Fruit fly (Drosophila melanogaster) whole organism, embryonic: ENCODE data around the gene Cubn.

Experiments used
- CG11247 ChIP-seq: fragments of 200-800 bp; sonication (Bioruptor generic); IDR thresholded peaks from 2 replicates; pipeline ENCODE4 v1.3.6; 2022; ENCODE audit warnings: missing biosample characterization, missing genetic modification characterization
- CG11504 ChIP-seq: fragments of 200-800 bp; sonication (Bioruptor generic); optimal IDR thresholded peaks from 3 replicates; lab custom pipeline; 2019; ENCODE audit warnings: missing biosample characterization, mild to moderate bottlenecking, missing genetic modification characterization, moderate library complexity
- CG11723 ChIP-seq: fragments of 200-800 bp; sonication (Bioruptor generic); optimal IDR thresholded peaks from 2 replicates; lab custom pipeline; 2017; ENCODE audit warnings: missing biosample characterization, mild to moderate bottlenecking, missing genetic modification characterization
- CG12236 ChIP-seq: fragments of 200-800 bp; sonication (Bioruptor generic); optimal IDR thresholded peaks from 2 replicates; lab custom pipeline; 2016; ENCODE audit warnings: missing biosample characterization, missing genetic modification characterization
- CG13296 ChIP-seq: fragments of 200-800 bp; sonication (Bioruptor generic); optimal IDR thresholded peaks from 3 replicates; lab custom pipeline; 2018; ENCODE audit warnings: missing biosample characterization, mild to moderate bottlenecking, missing genetic modification characterization
- CG13424 ChIP-seq: fragments of 200-800 bp; sonication (Bioruptor generic); optimal IDR thresholded peaks from 2 replicates; lab custom pipeline; 2019; ENCODE audit warnings: missing biosample characterization, mild to moderate bottlenecking, missing genetic modification characterization, moderate library complexity
- CG1529 ChIP-seq: fragments of 200-800 bp; sonication (Bioruptor generic); optimal IDR thresholded peaks from 3 replicates; lab custom pipeline; 2018; ENCODE audit warnings: missing biosample characterization, missing genetic modification characterization
- CG1602 ChIP-seq: fragments of 200-800 bp; sonication (Bioruptor generic); optimal IDR thresholded peaks from 3 replicates; lab custom pipeline; 2016; ENCODE audit warnings: missing biosample characterization, missing genetic modification characterization
- CG17359 ChIP-seq: fragments of 200-800 bp; sonication (Bioruptor generic); optimal IDR thresholded peaks from 3 replicates; lab custom pipeline; 2018; ENCODE audit warnings: missing biosample characterization, mild to moderate bottlenecking, missing genetic modification characterization, moderate library complexity
- CG17612 ChIP-seq: fragments of 200-800 bp; sonication (Bioruptor generic); IDR thresholded peaks from 2 replicates; pipeline ENCODE4 v1.3.6; 2022; ENCODE audit warnings: missing biosample characterization, missing genetic modification characterization
- CG1832 ChIP-seq: fragments of 200-800 bp; sonication (Bioruptor generic); optimal IDR thresholded peaks from 2 replicates; lab custom pipeline; 2017; ENCODE audit warnings: missing biosample characterization, mild to moderate bottlenecking, missing genetic modification characterization, inconsistent platforms
- CG2120 ChIP-seq: fragments of 200-800 bp; sonication (Bioruptor generic); optimal IDR thresholded peaks from 3 replicates; lab custom pipeline; 2016; ENCODE audit warnings: missing biosample characterization, missing genetic modification characterization
- CG3281 ChIP-seq: fragments of 200-800 bp; sonication (Bioruptor generic); optimal IDR thresholded peaks from 3 replicates; lab custom pipeline; 2017; ENCODE audit warnings: missing biosample characterization, mild to moderate bottlenecking, missing genetic modification characterization
- CG3847 ChIP-seq: fragments of 200-800 bp; sonication (Bioruptor generic); IDR thresholded peaks from 2 replicates; pipeline ENCODE4 v1.3.6; 2022; ENCODE audit warnings: missing biosample characterization, missing genetic modification characterization
- CG5245 ChIP-seq: fragments of 200-800 bp; sonication (Bioruptor generic); optimal IDR thresholded peaks from 3 replicates; lab custom pipeline; 2016; ENCODE audit warnings: missing biosample characterization, missing genetic modification characterization
- CG7372 ChIP-seq: fragments of 200-800 bp; sonication (Bioruptor generic); IDR thresholded peaks from 2 replicates; pipeline ENCODE4 v1.3.6; 2022; ENCODE audit warnings: missing biosample characterization, missing genetic modification characterization
- CG9727 ChIP-seq: fragments of 200-800 bp; sonication (Bioruptor generic); optimal IDR thresholded peaks from 3 replicates; lab custom pipeline; 2017; ENCODE audit warnings: missing biosample characterization, mild to moderate bottlenecking, missing genetic modification characterization
- CG9932 ChIP-seq: fragments of 200-800 bp; sonication (Bioruptor generic); IDR thresholded peaks from 2 replicates; pipeline ENCODE4 v1.3.6; 2022; ENCODE audit warnings: missing biosample characterization, missing genetic modification characterization
- Camta ChIP-seq: fragments of 200-800 bp; sonication (Bioruptor generic); optimal IDR thresholded peaks from 2 replicates; lab custom pipeline; 2016; ENCODE audit warnings: missing biosample characterization, missing genetic modification characterization
- D19A ChIP-seq: fragments of 200-800 bp; optimal IDR thresholded peaks from 3 replicates; lab custom pipeline; 2019; ENCODE audit warnings: missing biosample characterization, mild to moderate bottlenecking, missing genetic modification characterization, moderate library complexity
- Dp ChIP-seq: fragments of 200-800 bp; sonication (Bioruptor generic); optimal IDR thresholded peaks from 2 replicates; lab custom pipeline; 2018; ENCODE audit warnings: missing biosample characterization, mild to moderate bottlenecking, missing genetic modification characterization, moderate library complexity
- Hr51 ChIP-seq, 2 experiments: fragments of 200-800 bp; sonication (Bioruptor generic); optimal IDR thresholded peaks; 2 replicates in 1 of 2; 3 replicates in 1 of 2; lab custom pipeline; 2016 to 2018; ENCODE audit warnings: missing biosample characterization in 2 of 2, missing genetic modification characterization in 2 of 2, mild to moderate bottlenecking in 1 of 2, moderate library complexity in 1 of 2
- Hsf ChIP-seq: fragments of 200-800 bp; sonication (Bioruptor generic); optimal IDR thresholded peaks from 3 replicates; lab custom pipeline; 2016; ENCODE audit warnings: missing biosample characterization, missing genetic modification characterization
- Med ChIP-seq: fragments of 200-800 bp; sonication (Bioruptor generic); peaks from one replicate; lab custom pipeline; 2016; ENCODE audit warnings: missing biosample characterization, missing genetic modification characterization, mild to moderate bottlenecking, inconsistent platforms, moderate library complexity
- Mes4 ChIP-seq: fragments of 200-800 bp; sonication (Bioruptor generic); optimal IDR thresholded peaks from 2 replicates; lab custom pipeline; 2016; ENCODE audit warnings: missing biosample characterization, missing genetic modification characterization
- Myb ChIP-seq: fragments of 200-800 bp; sonication (Bioruptor generic); optimal IDR thresholded peaks from 2 replicates; lab custom pipeline; 2016; ENCODE audit warnings: missing biosample characterization, missing genetic modification characterization
- Scr ChIP-seq: fragments of 200-800 bp; sonication (Bioruptor generic); IDR thresholded peaks from 2 replicates; pipeline ENCODE4 v1.3.6; 2022; ENCODE audit warnings: missing biosample characterization, missing genetic modification characterization; ENCODE audit not compliant: partially characterized antibody
- abd-A ChIP-seq: fragments of 200-800 bp; sonication (Bioruptor generic); optimal IDR thresholded peaks from 3 replicates; lab custom pipeline; 2019; ENCODE audit warnings: missing biosample characterization, mild to moderate bottlenecking, missing genetic modification characterization, moderate library complexity
- ap ChIP-seq: fragments of 200-800 bp; sonication (Bioruptor generic); IDR thresholded peaks from 2 replicates; pipeline ENCODE4 v1.3.6; 2022; ENCODE audit warnings: missing biosample characterization, missing genetic modification characterization
- ash1 ChIP-seq: fragments of 200-800 bp; sonication (Bioruptor generic); optimal IDR thresholded peaks from 2 replicates; lab custom pipeline; 2018; ENCODE audit warnings: missing biosample characterization, mild to moderate bottlenecking, missing genetic modification characterization
- ato ChIP-seq: fragments of 200-800 bp; sonication (Bioruptor generic); IDR thresholded peaks from 2 replicates; pipeline ENCODE4 v1.3.6; 2022; ENCODE audit warnings: missing biosample characterization, missing genetic modification characterization; ENCODE audit not compliant: partially characterized antibody
- bowl ChIP-seq: fragments of 200-800 bp; sonication (Bioruptor generic); IDR thresholded peaks from 2 replicates; pipeline ENCODE4 v1.3.6; 2022; ENCODE audit warnings: missing biosample characterization, missing genetic modification characterization
- btn ChIP-seq: fragments of 200-800 bp; sonication (Bioruptor generic); optimal IDR thresholded peaks from 2 replicates; lab custom pipeline; 2016; ENCODE audit warnings: missing biosample characterization, missing genetic modification characterization
- dati ChIP-seq: fragments of 200-800 bp; sonication (Bioruptor generic); IDR thresholded peaks from 2 replicates; pipeline ENCODE4 v1.3.6; 2022; ENCODE audit warnings: missing biosample characterization, missing genetic modification characterization
- eve ChIP-seq, 2 experiments: fragments of >200 bp; optimal IDR thresholded peaks; 2 replicates each; lab custom pipeline; 2017; ENCODE audit warnings: missing biosample characterization in 2 of 2, missing genetic modification characterization in 2 of 2
- fd3F ChIP-seq: fragments of 200-800 bp; sonication (Bioruptor generic); optimal IDR thresholded peaks from 2 replicates; lab custom pipeline; 2018; ENCODE audit warnings: missing biosample characterization, mild to moderate bottlenecking, missing genetic modification characterization, moderate library complexity
- gem ChIP-seq: fragments of 200-800 bp; sonication (Bioruptor generic); optimal IDR thresholded peaks from 2 replicates; lab custom pipeline; 2019; ENCODE audit warnings: missing biosample characterization, mild to moderate bottlenecking, missing genetic modification characterization, moderate library complexity
- gfzf ChIP-seq: fragments of 200-800 bp; sonication (Bioruptor generic); optimal IDR thresholded peaks from 2 replicates; lab custom pipeline; 2016; ENCODE audit warnings: missing biosample characterization, mild to moderate bottlenecking, missing genetic modification characterization, moderate library complexity
- gro ChIP-seq: fragments of 200-800 bp; sonication (Bioruptor generic); optimal IDR thresholded peaks from 2 replicates; lab custom pipeline; 2016; ENCODE audit warnings: missing biosample characterization, missing genetic modification characterization
- jing ChIP-seq: fragments of 200-800 bp; sonication (Bioruptor generic); optimal IDR thresholded peaks from 2 replicates; lab custom pipeline; 2018; ENCODE audit warnings: missing biosample characterization, mild to moderate bottlenecking, missing genetic modification characterization
- kni ChIP-seq: fragments of 200-800 bp; sonication (Bioruptor generic); optimal IDR thresholded peaks from 3 replicates; lab custom pipeline; 2017; ENCODE audit warnings: mild to moderate bottlenecking, missing biosample characterization, missing genetic modification reagents, missing genetic modification characterization
- lbe ChIP-seq: fragments of 200-800 bp; sonication (Bioruptor generic); optimal IDR thresholded peaks from 2 replicates; lab custom pipeline; 2016; ENCODE audit warnings: missing biosample characterization, mild to moderate bottlenecking, missing genetic modification characterization
- lilli ChIP-seq: fragments of 200-800 bp; sonication (Bioruptor generic); optimal IDR thresholded peaks from 3 replicates; lab custom pipeline; 2016; ENCODE audit warnings: missing biosample characterization, missing genetic modification characterization
- mam ChIP-seq: fragments of 200-800 bp; sonication (Bioruptor generic); optimal IDR thresholded peaks from 3 replicates; lab custom pipeline; 2016; ENCODE audit warnings: missing biosample characterization, missing genetic modification characterization
- mld ChIP-seq: fragments of 200-800 bp; sonication (Bioruptor generic); IDR thresholded peaks from 3 replicates; pipeline ENCODE4 v1.3.6; 2022; ENCODE audit warnings: missing biosample characterization, missing genetic modification characterization; ENCODE audit not compliant: partially characterized antibody
- nau ChIP-seq: fragments of 200-800 bp; sonication (Bioruptor generic); optimal IDR thresholded peaks from 3 replicates; lab custom pipeline; 2017; ENCODE audit warnings: missing biosample characterization, mild to moderate bottlenecking, missing genetic modification characterization, missing genetic modification reagents
- peb ChIP-seq: fragments of 200-800 bp; sonication (Bioruptor generic); IDR thresholded peaks from 2 replicates; pipeline ENCODE4 v1.3.6; 2022; ENCODE audit warnings: missing biosample characterization, missing genetic modification characterization
- pzg ChIP-seq: fragments of 200-800 bp; sonication (Bioruptor generic); optimal IDR thresholded peaks from 3 replicates; lab custom pipeline; 2018; ENCODE audit warnings: missing biosample characterization, mild to moderate bottlenecking, missing genetic modification characterization, moderate library complexity
- sug ChIP-seq: fragments of 200-800 bp; optimal IDR thresholded peaks from 2 replicates; lab custom pipeline; 2019; ENCODE audit warnings: missing biosample characterization, mild to moderate bottlenecking, missing genetic modification characterization, moderate library complexity
- trem ChIP-seq: fragments of 200-800 bp; optimal IDR thresholded peaks from 3 replicates; lab custom pipeline; 2019; ENCODE audit warnings: missing biosample characterization, mild to moderate bottlenecking, missing genetic modification characterization, moderate library complexity
- tup ChIP-seq: fragments of 200-800 bp; sonication (Bioruptor generic); optimal IDR thresholded peaks from 2 replicates; lab custom pipeline; 2016; ENCODE audit warnings: missing biosample characterization, mild to moderate bottlenecking, missing genetic modification characterization, moderate library complexity

Gene Cubn

DNA sequence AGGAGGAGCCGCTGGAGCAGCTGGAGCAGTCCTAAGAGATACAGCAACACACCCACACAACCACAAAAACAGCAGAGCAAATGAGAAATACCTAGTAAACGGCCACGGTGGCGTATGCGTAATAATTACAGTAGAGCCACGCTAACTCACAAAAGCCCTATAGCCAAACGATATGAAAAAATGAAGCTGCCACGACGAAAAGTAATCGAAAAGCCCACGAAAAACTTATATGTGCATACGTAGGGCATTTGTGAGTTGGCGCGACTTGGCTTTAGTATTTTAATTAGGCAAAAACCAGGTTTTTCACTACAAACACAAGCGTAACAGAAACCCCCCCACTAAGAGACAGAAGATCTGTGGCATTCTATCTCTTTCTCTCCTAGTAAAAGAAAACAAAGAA is 16.8 kb upstream of the Cubn start (continued):
- TF ChIP-seq lilli (GFP tag; lab: Kevin White, UChicago) (peak; percentile 38), CG9932 (GFP tag; lab: Robert Waterston, UW) (peak; percentile 62), lbe (GFP tag; lab: Kevin White, UChicago) (no peak), CG1832 (no peak), fd3F (GFP tag; lab: Kevin White, UChicago) (no peak), Hr51 (GFP tag; optimal IDR thresholded peaks at IDR 0.05; lab: Kevin White, UChicago) (peak in 1 of 2 experiments; percentile 4), mld (GFP tag; lab: Robert Waterston, UW) (no peak), Hsf (GFP tag; lab: Kevin White, UChicago) (no peak), CG13296 (GFP tag; lab: Kevin White, UChicago) (peak; percentile 13), Mes4 (GFP tag; lab: Kevin White, UChicago) (no peak), CG12236 (GFP tag; lab: Kevin White, UChicago) (no peak), Med (GFP tag; lab: Kevin White, UChicago) (peak; percentile 85), ato (GFP tag; lab: Robert Waterston, UW) (no peak), CG1529 (GFP tag; lab: Kevin White, UChicago) (no peak), CG2120 (GFP tag; lab: Kevin White, UChicago) (peak; percentile 57), dati (GFP tag; lab: Robert Waterston, UW) (no peak), gfzf (no peak), CG5245 (GFP tag; lab: Kevin White, UChicago) (no peak), CG7372 (peak; percentile 45), Myb (no peak), Scr (no peak), CG11247 (GFP tag; lab: Robert Waterston, UW) (0 out of 2 replicates have a peak, but pooled peaks have one; percentile 14), kni (GFP tag; lab: Kevin White, UChicago) (no peak), CG17612 (GFP tag; lab: Robert Waterston, UW) (no peak), CG11504 (tag; lab: Kevin White, UChicago) (peak; percentile 33), tup (GFP tag; lab: Kevin White, UChicago) (no peak), CG11723 (GFP tag; lab: Kevin White, UChicago) (no peak), abd-A (tag; lab: Kevin White, UChicago) (peak; percentile 34), jing (GFP tag; lab: Kevin White, UChicago) (no peak), peb (no peak), CG9727 (no peak), mam (GFP tag; lab: Kevin White, UChicago) (peak; percentile 15), CG17359 (peak; percentile 21), eve (GFP tag; optimal IDR thresholded peaks at IDR 0.05; lab: Kevin White, UChicago) (no peak), ash1 (GFP tag; lab: Kevin White, UChicago) (no peak), Dp (no peak), bowl (no peak), gem (tag; lab: Kevin White, UChicago) (peak; percentile 36), CG3281 (no peak), sug (tag; lab: Kevin White, UChicago) (peak; percentile 25), btn (no peak), trem (tag; lab: Kevin White, UChicago) (no peak), Camta (GFP tag; lab: Kevin White, UChicago) (no peak), nau (GFP tag; lab: Kevin White, UChicago) (no peak), gro (GFP tag; lab: Kevin White, UChicago) (no peak), CG13424 (peak; percentile 18), D19A (peak; percentile 35), CG1602 (GFP tag; lab: Kevin White, UChicago) (no peak), CG3847 (GFP tag; lab: Robert Waterston, UW) (no peak), ap (GFP tag; lab: Robert Waterston, UW) (no peak), pzg (no peak)
